Worm (Caenorhabditis elegans): ENCODE measurements around the gene nhr-99.

DNA sequence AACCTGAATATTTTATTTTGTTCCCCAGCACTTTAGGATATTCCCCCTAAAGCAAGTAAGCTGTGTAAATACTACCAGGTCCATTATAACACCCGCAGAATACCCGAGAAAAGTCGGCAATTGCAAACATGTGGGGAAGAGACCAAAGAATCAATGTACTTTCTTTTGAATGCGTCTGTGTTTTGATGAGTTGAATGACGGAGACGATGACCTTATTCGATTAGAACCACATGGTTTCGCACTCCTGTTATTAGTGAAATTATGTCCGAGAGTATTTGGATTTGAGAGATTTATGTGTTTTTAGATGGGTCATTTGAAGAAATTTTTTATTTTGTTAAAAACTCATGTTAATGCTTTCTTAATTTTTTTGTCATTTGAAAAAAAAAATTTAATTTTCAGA lies 9.2 kb upstream of the nhr-99 start:
- no peak for TF ChIP-seq blmp-1 (tag; optimal IDR thresholded peaks at IDR 0.05)
- TF ChIP-seq elt-3 (tag; optimal IDR thresholded peaks at IDR 0.05) = no peak
- TF ChIP-seq drap-1 (GFP tag; optimal IDR thresholded peaks at IDR 0.05) = no peak
- no peak for TF ChIP-seq sptf-1 (tag; optimal IDR thresholded peaks at IDR 0.05)
- no peak for TF ChIP-seq cnd-1 (tag; optimal IDR thresholded peaks at IDR 0.05)
- no peak for TF ChIP-seq nhr-2 (tag; optimal IDR thresholded peaks at IDR 0.05)
- no peak for TF ChIP-seq mab-5 (tag; optimal IDR thresholded peaks at IDR 0.05)
- TF ChIP-seq unc-62 (GFP tag; optimal IDR thresholded peaks at IDR 0.05) = no peak
- no peak for TF ChIP-seq nhr-237 (tag; optimal IDR thresholded peaks at IDR 0.05)
- no peak for TF ChIP-seq unc-39 (tag; optimal IDR thresholded peaks at IDR 0.05)

Data from whole organism, mixed stage, embryonic.